Fruit fly (Drosophila melanogaster): ENCODE data around the gene CG15255.

CG15255 gene

DNA sequence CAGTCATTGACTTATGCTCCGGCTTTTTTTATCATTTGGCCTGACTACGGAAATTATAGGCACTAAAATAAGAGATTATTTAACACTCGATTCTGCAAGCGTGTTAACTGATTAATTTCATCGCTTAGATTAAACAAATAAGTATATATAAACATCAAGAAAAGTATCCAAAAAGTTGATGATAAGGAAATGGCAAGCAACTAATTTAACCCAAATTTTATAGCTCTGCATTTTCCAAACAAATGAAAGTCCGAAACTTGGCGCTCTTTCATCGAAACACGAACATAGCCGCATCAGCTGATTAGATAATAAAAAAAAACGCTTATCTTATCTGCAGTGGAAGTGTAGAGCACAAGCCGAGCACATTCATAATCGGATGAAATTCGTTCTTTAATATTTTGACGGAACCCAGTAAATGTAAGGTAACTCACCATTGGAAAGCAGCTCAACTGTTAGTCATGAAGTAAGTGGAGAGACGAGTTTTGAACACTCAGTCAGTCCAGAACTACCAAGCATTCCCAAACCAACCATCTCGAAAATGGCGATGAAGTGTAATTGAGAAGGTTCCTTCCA, 18.2 kb upstream of the CG15255 start, which contains the start of gene CG18480 (continued):
- TF ChIP-seq klu (GFP tag; IDR thresholded peaks at IDR 0.05) (no peak), HLH4C (GFP tag; IDR thresholded peaks at IDR 0.05; ENCODE audit: partially characterized antibody) (no peak), Atf3 (GFP tag; optimal IDR thresholded peaks at IDR 0.05) (no peak), Jarid2 (GFP tag; optimal IDR thresholded peaks at IDR 0.05) (no peak), crp (GFP tag; optimal IDR thresholded peaks at IDR 0.05) (peak in 1 of 2 experiments; percentile 25), CG10366 (GFP tag; IDR thresholded peaks at IDR 0.05) (peak; percentile 55), Nf-YB (GFP tag; optimal IDR thresholded peaks at IDR 0.05) (no peak), CG34224 (GFP tag; IDR thresholded peaks at IDR 0.05; ENCODE audit: partially characterized antibody) (no peak), CG30403 (GFP tag; optimal IDR thresholded peaks at IDR 0.05) (no peak), Sin3A (optimal IDR thresholded peaks at IDR 0.05) (no peak), CG6854 (GFP tag; optimal IDR thresholded peaks at IDR 0.05) (no peak), CG8290 (GFP tag; optimal IDR thresholded peaks at IDR 0.05) (no peak), CG8290 (tag; optimal IDR thresholded peaks at IDR 0.05) (peak in 1 of 2 experiments; percentile 78), sob (GFP tag; IDR thresholded peaks at IDR 0.05) (peak; percentile 51; the same call in 1 of the 2 replicates), CG10321 (GFP tag; IDR thresholded peaks at IDR 0.05) (no peak), tgo (GFP tag; IDR thresholded peaks at IDR 0.05) (peak; percentile 20; the same call in 1 of the 3 replicates), CG10209 (GFP tag; optimal IDR thresholded peaks at IDR 0.05) (peak; percentile 31), Dfd (GFP tag; optimal IDR thresholded peaks at IDR 0.05) (no peak)

DNA sequence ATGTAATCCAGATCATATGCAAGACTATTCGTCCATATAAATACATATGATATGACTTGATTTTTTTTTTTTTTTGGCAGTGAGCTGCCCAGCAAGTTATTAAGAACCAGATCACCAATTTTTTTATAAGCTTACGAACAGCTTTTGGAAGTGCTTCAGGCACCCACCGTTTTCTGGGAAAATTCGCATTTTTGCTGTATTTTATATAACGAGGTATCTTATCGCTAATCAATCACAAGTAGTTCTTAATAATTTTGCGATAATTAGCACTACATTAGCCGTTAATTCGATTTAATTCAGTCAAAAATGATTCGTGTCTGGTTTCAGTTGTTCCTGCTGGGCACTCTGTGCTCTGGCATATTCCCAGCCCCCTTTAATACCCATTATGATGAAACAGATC, 16.9 kb upstream of the CG15255 start, which contains the start of gene CG7631:
Gene CG7631, plus strand, starts transcription at position 301 of the 400 bp plus-strand sequence.
- TF ChIP-seq Ets65A (GFP tag) (peak; percentile 20), nau (GFP tag; optimal IDR thresholded peaks at IDR 0.05) (no peak), Fer2 (tag; optimal IDR thresholded peaks at IDR 0.05) (no peak)

DNA sequence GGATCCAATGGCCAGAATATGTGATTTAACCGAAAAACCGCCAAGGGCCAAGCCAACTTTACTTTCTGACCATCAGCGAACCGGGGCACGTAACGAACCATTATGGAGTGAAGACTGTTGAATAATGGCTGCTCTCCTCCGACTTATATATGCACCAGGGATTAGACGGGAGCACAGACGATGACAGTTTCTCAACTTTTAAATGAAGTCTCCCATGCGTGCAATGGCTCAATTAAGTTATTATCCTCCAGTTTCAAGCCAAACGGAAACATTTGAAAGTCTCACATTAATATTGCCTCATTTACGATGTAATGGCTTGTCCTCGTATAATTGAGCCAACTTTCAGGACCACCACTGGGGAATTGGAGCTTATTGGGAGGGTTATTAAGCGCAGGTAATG, 11.9 kb upstream of the CG15255 start, which contains the start of gene Or35a:
Gene Or35a, minus strand, starts transcription at position 101 of the 400 bp plus-strand sequence.
- no peak for TF ChIP-seq CG9817 (tag; optimal IDR thresholded peaks at IDR 0.05)
- peak; percentile 44 for TF ChIP-seq Ets65A (GFP tag)
- TF ChIP-seq bbx (GFP tag; IDR thresholded peaks at IDR 0.05; ENCODE audit: partially characterized antibody): no peak

DNA sequence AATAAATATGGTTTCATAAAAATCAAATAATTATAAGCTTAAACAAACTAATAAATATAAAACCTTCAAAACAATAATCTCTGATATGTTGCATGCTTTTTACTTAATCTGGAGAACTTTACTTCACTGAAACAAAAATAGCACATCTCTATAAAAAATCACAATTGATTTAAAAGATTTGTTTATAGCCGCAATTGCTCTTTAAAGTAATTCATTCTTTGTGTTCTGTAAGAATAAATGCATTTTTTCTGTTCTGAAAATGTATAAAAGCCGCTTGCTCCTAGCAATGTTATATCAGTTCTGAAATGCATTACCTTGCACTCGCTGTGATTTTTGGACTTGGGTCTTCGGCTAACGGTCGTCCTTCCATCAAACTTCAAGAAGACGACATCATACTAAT, 5.2 kb upstream of the CG15255 start, which contains the start of gene CG11865:
Gene CG11865, plus strand, starts transcription at position 301 of the 400 bp plus-strand sequence.
- TF ChIP-seq dm (GFP tag; optimal IDR thresholded peaks at IDR 0.05) (no peak), cato (GFP tag; optimal IDR thresholded peaks at IDR 0.05; ENCODE audit: borderline replicate concordance) (no peak)

DNA sequence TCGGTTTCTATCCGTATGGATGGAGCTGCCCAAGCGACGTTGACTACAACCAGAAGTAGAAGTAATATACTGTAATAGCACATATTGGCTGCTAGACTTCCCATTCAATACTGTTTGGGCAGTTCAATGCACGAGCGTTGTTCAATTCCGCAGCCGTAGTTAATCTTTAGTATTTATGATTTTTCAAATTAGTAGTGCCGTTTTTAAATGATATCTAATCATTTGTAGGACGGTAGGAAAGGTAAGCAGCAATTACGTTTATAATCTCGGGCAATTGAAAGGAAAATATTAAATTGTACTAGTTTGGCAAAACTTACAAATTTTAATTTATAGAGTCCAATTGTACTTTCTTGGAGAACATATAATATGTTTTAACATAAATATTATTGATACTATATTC, 4.7 kb upstream of the CG15255 start, which contains the start of gene CG15253:
Gene CG15253, minus strand, starts transcription at position 101 of the 400 bp plus-strand sequence.
- TF ChIP-seq gem (tag; optimal IDR thresholded peaks at IDR 0.05) (no peak), CG2875 (GFP tag; optimal IDR thresholded peaks at IDR 0.05) (no peak), exex (tag; optimal IDR thresholded peaks at IDR 0.05) (peak; percentile 65), Side (GFP tag; optimal IDR thresholded peaks at IDR 0.05) (no peak)

DNA sequence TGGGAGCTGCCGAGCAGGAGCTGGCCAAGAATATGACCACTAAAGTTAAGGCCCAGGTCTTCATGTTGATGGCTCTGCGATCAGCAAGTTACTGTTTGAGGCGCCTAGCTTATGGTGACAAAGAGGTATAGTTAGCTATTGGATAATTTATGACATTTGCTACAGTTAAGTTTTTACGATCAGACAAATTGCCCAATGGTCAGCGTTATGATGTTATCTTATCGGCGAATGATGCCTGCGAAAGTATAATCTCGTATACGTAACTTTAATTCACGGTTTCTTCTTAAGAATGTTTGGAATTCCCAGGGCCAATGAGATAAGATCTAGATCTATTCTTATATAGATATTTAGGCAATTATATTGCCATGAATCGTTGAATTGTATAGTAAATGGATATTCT, 3.2 kb upstream of the CG15255 start, which contains the start of gene CG15254:
Gene CG15254, minus strand, starts transcription at position 101 of the 400 bp plus-strand sequence.
- TF ChIP-seq exex (tag; optimal IDR thresholded peaks at IDR 0.05) (peak; percentile 47), toy (GFP tag; IDR thresholded peaks at IDR 0.05) (no peak)

Measured in whole organism, embryonic.